Fruit fly (Drosophila melanogaster): ENCODE data around the gene CG6685.
A peak's percentile ranks its signal among the peaks of the same experiment; 100 is the strongest.

CG6685 gene

DNA sequence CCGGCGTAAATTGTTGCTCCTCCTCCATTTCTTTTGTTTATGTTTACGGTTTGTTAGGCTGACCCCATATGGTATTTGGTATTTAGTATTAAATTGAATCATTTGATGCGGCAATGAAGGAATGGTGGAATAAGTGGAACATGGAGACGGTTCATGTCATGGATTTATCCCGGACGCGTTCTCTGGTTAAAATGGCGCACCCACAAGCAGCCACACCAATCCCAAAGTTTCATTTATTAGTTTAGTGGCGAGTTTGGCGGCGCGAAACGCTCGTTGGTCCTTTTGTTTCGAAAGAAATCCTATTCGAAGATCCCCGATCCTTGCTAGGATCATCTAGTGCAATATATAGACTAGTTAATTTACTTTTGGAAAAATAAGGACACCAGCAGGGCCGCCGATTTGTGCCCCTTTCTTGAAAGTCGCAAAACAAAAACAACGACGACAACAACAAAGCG lies at the start of gene CG6685, which contains the start of gene Dronc:
Gene CG6685 (minus strand): TSS at position 51 of the 455 bp plus-strand sequence.
Gene Dronc (plus strand): TSS at position 213 of the 455 bp plus-strand sequence.
- no peak for TF ChIP-seq noc (tag; optimal IDR thresholded peaks at IDR 0.05)

DNA sequence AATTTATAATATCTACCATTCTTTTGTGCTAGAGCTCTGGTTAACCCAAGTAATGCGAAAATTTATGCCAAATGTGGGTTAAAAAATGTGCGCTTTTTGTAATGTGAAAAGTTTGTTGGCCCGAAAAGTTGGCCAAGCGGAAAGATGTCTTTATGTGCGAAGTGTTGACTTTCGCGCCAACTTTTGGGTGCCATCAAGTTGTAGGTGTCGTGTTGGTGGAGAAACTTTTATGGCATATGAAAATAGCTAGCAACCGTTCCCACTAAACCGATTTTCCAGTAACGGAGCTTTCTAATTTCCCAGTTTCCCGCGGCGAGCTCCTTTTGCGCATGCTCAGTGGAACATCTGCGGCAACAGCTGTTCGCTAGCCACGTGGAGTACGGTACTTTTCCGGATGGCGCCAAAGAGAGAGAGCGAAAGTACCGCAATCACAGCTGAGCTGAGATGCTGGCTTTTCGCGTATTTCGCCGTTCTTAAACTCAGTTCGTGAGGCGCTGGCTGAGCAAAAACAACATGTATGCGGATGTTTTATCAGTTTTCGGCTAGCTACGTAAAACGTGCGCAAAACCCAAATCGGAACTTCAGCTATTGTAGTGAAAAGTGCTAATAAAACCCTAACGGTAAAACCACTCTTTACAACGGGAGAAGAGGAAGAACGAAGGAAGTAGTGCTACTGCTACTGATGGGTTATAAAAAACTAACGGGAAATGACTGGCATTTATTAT lies 6.2 kb upstream of the CG6685 start, which contains the start of gene dpr6:
Gene dpr6 (plus strand): TSS at position 480 of the 725 bp plus-strand sequence.
- no peak for TF ChIP-seq noc (tag; optimal IDR thresholded peaks at IDR 0.05)

- TF ChIP-seq noc (tag; optimal IDR thresholded peaks at IDR 0.05), result peak; percentile 22
These were observed 4.1 kb upstream of the CG6685 start, which contains the start of the genes CG6674, CG42455 and vnc for dm6 chr3L:9972007-9972856. Gene CG6674 (minus strand): TSS chr3L:9972054. Gene CG42455 (plus strand): TSS chr3L:9972312. Gene vnc (plus strand): TSS chr3L:9972312.

- no peak for TF ChIP-seq noc (tag; optimal IDR thresholded peaks at IDR 0.05)
These were observed 1.0 kb upstream of the CG6685 start for dm6 chr3L:9969158-9969557.

dm6 chr3L:9927169-9927568 lies 40.9 kb downstream of the CG6685 start:
- TF ChIP-seq noc (tag; optimal IDR thresholded peaks at IDR 0.05), result no peak
